Worm (Caenorhabditis elegans): ENCODE data around the gene dach-1.

DNA sequence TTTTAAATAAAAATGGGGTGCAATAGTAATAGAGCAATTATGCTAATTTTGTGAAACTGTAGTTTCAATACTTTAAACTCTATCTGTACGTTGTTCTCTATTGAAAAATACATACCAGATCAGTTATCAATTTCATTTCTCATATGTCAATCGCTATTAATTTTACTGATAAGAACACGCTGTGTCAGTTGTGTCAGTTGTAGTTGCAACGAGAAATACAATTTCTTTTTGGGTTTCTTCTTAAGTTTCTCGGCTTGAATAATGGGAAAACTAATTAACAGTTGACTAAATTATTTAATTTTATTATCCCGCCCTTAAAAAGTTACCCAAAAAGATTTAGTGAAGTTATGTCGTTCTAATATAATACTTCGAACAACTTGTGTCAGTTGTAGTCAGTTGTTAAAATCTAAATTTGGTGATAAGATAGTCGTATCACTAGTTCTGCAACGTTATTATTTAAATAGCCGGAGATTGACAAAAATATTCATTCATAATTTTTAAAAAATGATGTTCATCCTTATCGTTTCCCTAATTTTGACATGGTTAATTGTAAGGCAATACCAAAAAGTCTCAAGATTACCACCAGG, 13.8 kb upstream of the dach-1 start, which contains the start of gene cyp-35A5:
- TF ChIP-seq unc-39 (tag; optimal IDR thresholded peaks at IDR 0.05) (no peak), aly-2 (tag; optimal IDR thresholded peaks at IDR 0.05) (no peak), nhr-237 (tag; optimal IDR thresholded peaks at IDR 0.05) (no peak), unc-55 (GFP tag; optimal IDR thresholded peaks at IDR 0.05) (no peak), skn-1 (tag; optimal IDR thresholded peaks at IDR 0.05) (no peak), ztf-4 (tag; optimal IDR thresholded peaks at IDR 0.05) (no peak), nhr-25 (tag; optimal IDR thresholded peaks at IDR 0.05) (no peak), lsy-2 (tag; optimal IDR thresholded peaks at IDR 0.05) (no peak), nhr-6 (tag; optimal IDR thresholded peaks at IDR 0.05) (no peak)
